Fruit fly (Drosophila melanogaster): ENCODE results near the gene Ugt316A1.

The Ugt316A1 gene

dm6 chr3L:19079798-19080691 is 17.4 kb upstream of the Ugt316A1 start:
- TF ChIP-seq Vsx2 (GFP tag; optimal IDR thresholded peaks at IDR 0.05; ENCODE audit: partially characterized antibody) (no peak), Rel (GFP tag; optimal IDR thresholded peaks at IDR 0.05) (no peak), Rel (tag; optimal IDR thresholded peaks at IDR 0.05) (no peak), fru (GFP tag; optimal IDR thresholded peaks at IDR 0.05) (peak; percentile 77), dl (GFP tag; optimal IDR thresholded peaks at IDR 0.05; ENCODE audit: insufficient read depth in 1 of 2, partially characterized antibody in 2 of 2) (no peak), Dif (GFP tag; optimal IDR thresholded peaks at IDR 0.05; ENCODE audit: partially characterized antibody) (no peak), br (GFP tag; optimal IDR thresholded peaks at IDR 0.05) (peak; percentile 61), h (GFP tag; optimal IDR thresholded peaks at IDR 0.05) (peak; percentile 48), N (GFP tag; optimal IDR thresholded peaks at IDR 0.05) (no peak), ey (GFP tag; optimal IDR thresholded peaks at IDR 0.05) (peak; percentile 73), Myc (optimal IDR thresholded peaks at IDR 0.05) (no peak), Jra (GFP tag; optimal IDR thresholded peaks at IDR 0.05) (peak; percentile 16), Abd-B (GFP tag; optimal IDR thresholded peaks at IDR 0.05) (no peak), psq (GFP tag; optimal IDR thresholded peaks at IDR 0.05) (peak; percentile 73), HLH106 (tag; optimal IDR thresholded peaks at IDR 0.05) (peak; percentile 58), woc (GFP tag; optimal IDR thresholded peaks at IDR 0.05) (peak; percentile 66), sv (GFP tag; optimal IDR thresholded peaks at IDR 0.05) (no peak), GATAd (GFP tag; optimal IDR thresholded peaks at IDR 0.05) (no peak), Hr83 (GFP tag; optimal IDR thresholded peaks at IDR 0.05; ENCODE audit: poor library complexity, severe bottlenecking) (no peak), OdsH (GFP tag; optimal IDR thresholded peaks at IDR 0.05) (peak; percentile 44), dmrt93B (GFP tag; optimal IDR thresholded peaks at IDR 0.05) (peak; percentile 60), lola (GFP tag; optimal IDR thresholded peaks at IDR 0.05) (no peak), brk (GFP tag; optimal IDR thresholded peaks at IDR 0.05) (no peak), foxo (GFP tag; optimal IDR thresholded peaks at IDR 0.05) (peak in 1 of 2 experiments; percentile 74), CG32264 (GFP tag; optimal IDR thresholded peaks at IDR 0.05) (peak; percentile 2), tai (GFP tag; optimal IDR thresholded peaks at IDR 0.05) (peak; percentile 41), jim (GFP tag; optimal IDR thresholded peaks at IDR 0.05) (no peak), Mio (GFP tag; optimal IDR thresholded peaks at IDR 0.05) (no peak), usp (GFP tag; optimal IDR thresholded peaks at IDR 0.05) (no peak), sage (GFP tag; optimal IDR thresholded peaks at IDR 0.05) (no peak), CrebA (GFP tag; optimal IDR thresholded peaks at IDR 0.05; ENCODE audit: borderline replicate concordance) (no peak), Dfd (GFP tag; optimal IDR thresholded peaks at IDR 0.05) (no peak), rgr (GFP tag; optimal IDR thresholded peaks at IDR 0.05) (peak; percentile 35), CG9705 (GFP tag; optimal IDR thresholded peaks at IDR 0.05) (peak; percentile 19), Sp1 (GFP tag; optimal IDR thresholded peaks at IDR 0.05) (peak; percentile 69), Hr78 (GFP tag; optimal IDR thresholded peaks at IDR 0.05) (no peak), dsf (GFP tag; optimal IDR thresholded peaks at IDR 0.05; ENCODE audit: borderline replicate concordance) (no peak), Hnf4 (GFP tag; optimal IDR thresholded peaks at IDR 0.05) (no peak), pan (optimal IDR thresholded peaks at IDR 0.05) (no peak)

DNA sequence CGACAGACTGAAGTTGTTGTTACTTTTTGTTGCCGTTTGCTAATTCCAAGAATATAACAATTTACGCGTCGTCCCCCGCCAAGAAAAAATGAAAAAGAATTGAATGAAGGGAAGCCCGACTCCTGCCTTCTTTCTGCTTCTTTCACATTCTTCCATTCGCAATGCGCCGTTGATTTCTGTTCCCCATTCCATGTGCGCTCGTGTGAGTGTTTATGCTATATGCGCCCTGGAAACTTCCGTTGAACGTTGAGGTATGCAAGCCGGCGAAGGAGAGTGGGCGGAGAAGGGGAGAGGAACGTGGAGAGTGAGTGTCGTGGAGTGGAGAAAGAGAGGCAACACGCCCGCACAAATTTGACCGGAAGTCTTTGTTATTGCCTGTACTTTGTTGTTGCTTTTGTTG is 16.5 kb upstream of the Ugt316A1 start:
- TF ChIP-seq Rel (GFP tag; optimal IDR thresholded peaks at IDR 0.05) (no peak), Rel (tag; optimal IDR thresholded peaks at IDR 0.05) (peak; percentile 17), dl (GFP tag; optimal IDR thresholded peaks at IDR 0.05; ENCODE audit: insufficient read depth in 1 of 2, partially characterized antibody in 2 of 2) (no peak), psq (GFP tag; optimal IDR thresholded peaks at IDR 0.05) (peak; percentile 93), Hr78 (GFP tag; optimal IDR thresholded peaks at IDR 0.05) (no peak), fru (GFP tag; optimal IDR thresholded peaks at IDR 0.05) (peak; percentile 41), Sp1 (GFP tag; optimal IDR thresholded peaks at IDR 0.05) (peak; percentile 10), tai (GFP tag; optimal IDR thresholded peaks at IDR 0.05) (no peak), Dif (GFP tag; optimal IDR thresholded peaks at IDR 0.05; ENCODE audit: partially characterized antibody) (peak; percentile 38), CrebA (GFP tag; optimal IDR thresholded peaks at IDR 0.05; ENCODE audit: borderline replicate concordance) (no peak), lola (GFP tag; optimal IDR thresholded peaks at IDR 0.05) (no peak)
